Fruit fly (Drosophila melanogaster): ENCODE results near the gene PVRAP.

PVRAP gene

DNA sequence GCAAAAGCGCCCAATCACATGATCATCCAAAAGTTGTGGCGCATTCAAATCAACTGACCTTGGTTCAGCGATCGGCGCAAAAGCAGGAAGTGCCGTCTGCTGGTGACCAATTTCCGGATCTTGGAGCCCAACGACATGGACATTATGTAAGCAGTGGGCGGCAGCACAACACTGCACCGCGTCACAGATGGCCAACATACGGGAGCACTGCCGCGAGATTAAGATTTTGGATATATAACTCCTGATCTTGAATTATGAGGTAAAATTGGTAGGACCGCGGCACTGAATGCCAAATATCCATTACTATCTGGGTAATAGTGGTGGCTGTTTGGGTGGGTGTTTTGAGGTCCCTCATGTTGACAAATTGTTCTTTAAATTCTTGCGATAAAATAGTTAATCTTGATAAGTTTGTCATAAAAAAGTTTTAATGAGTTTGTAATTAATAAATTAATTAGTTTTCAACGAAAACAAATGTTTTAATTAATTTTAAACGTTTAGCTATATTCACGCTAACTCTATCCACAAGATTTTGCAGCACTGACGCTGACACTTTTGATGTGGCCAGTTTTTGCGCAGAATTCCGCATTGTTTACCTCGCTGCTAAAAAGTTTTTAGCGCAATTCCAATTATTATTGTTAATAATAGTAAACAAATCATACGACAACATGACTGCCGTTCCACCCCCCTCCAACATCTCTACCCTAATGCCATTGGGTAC lies 78.1 kb downstream of the PVRAP start, which contains the start of the genes CG13295 and CG6610 (continued):
- TF ChIP-seq CG32772 (GFP tag; IDR thresholded peaks at IDR 0.05) (0 out of 2 replicates have a peak, but pooled peaks have one; percentile 28), CG4730 (GFP tag; IDR thresholded peaks at IDR 0.05) (0 out of 2 replicates have a peak, but pooled peaks have one; percentile 28), CG7556 (GFP tag; optimal IDR thresholded peaks at IDR 0.05) (peak; percentile 28), CG2875 (GFP tag; optimal IDR thresholded peaks at IDR 0.05) (no peak), stc (GFP tag; IDR thresholded peaks at IDR 0.05) (no peak), ewg (GFP tag; optimal IDR thresholded peaks at IDR 0.05) (peak; percentile 48), D19B (GFP tag; optimal IDR thresholded peaks at IDR 0.05) (peak; percentile 41), CG2712 (tag; optimal IDR thresholded peaks at IDR 0.05) (peak; percentile 66), CG1602 (GFP tag; optimal IDR thresholded peaks at IDR 0.05) (peak; percentile 40), lmd (GFP tag; IDR thresholded peaks at IDR 0.05) (peak; percentile 58; the same call in 1 of the 2 replicates), chm (GFP tag; IDR thresholded peaks at IDR 0.05) (no peak), Bgb (GFP tag; IDR thresholded peaks at IDR 0.05; ENCODE audit: partially characterized antibody) (0 out of 2 replicates have a peak, but pooled peaks have one; percentile 31), Bteb2 (GFP tag; optimal IDR thresholded peaks at IDR 0.05) (peak; percentile 36), CG6765 (GFP tag; optimal IDR thresholded peaks at IDR 0.05) (peak; percentile 38), CG7357 (GFP tag; IDR thresholded peaks at IDR 0.05) (0 out of 3 replicates have a peak, but pooled peaks have one; percentile 29), tna (GFP tag; IDR thresholded peaks at IDR 0.05; ENCODE audit: partially characterized antibody) (no peak), CG12236 (GFP tag; optimal IDR thresholded peaks at IDR 0.05) (no peak), BtbVII (GFP tag; optimal IDR thresholded peaks at IDR 0.05) (peak; percentile 15), CG10147 (GFP tag; optimal IDR thresholded peaks at IDR 0.05) (peak; percentile 50), H2.0 (GFP tag; IDR thresholded peaks at IDR 0.05) (no peak), toy (GFP tag; IDR thresholded peaks at IDR 0.05) (no peak), CG11247 (GFP tag; IDR thresholded peaks at IDR 0.05) (0 out of 2 replicates have a peak, but pooled peaks have one; percentile 5), CG10366 (GFP tag; IDR thresholded peaks at IDR 0.05) (peak; percentile 11; the same call in 1 of the 2 replicates), CG16815 (GFP tag; optimal IDR thresholded peaks at IDR 0.05) (peak; percentile 42), HmgZ (tag; optimal IDR thresholded peaks at IDR 0.05) (peak; percentile 75), CG15269 (tag; optimal IDR thresholded peaks at IDR 0.05) (peak; percentile 69), CG11504 (tag; optimal IDR thresholded peaks at IDR 0.05) (peak; percentile 64), bab2 (GFP tag; optimal IDR thresholded peaks at IDR 0.05) (peak; percentile 27), Abd-B (GFP tag; optimal IDR thresholded peaks at IDR 0.05) (peak; percentile 50), CG13624 (GFP tag; optimal IDR thresholded peaks at IDR 0.05) (peak; percentile 35), fd102C (GFP tag; optimal IDR thresholded peaks at IDR 0.05) (no peak), croc (GFP tag; conservative IDR thresholded peaks at IDR 0.05) (peak; percentile 48; the same call in 2 of the 3 replicates), Sry-β (GFP tag; optimal IDR thresholded peaks at IDR 0.05) (peak; percentile 97), CG14014 (GFP tag; IDR thresholded peaks at IDR 0.05) (0 out of 2 replicates have a peak, but pooled peaks have one; percentile 44), CG5953 (GFP tag; IDR thresholded peaks at IDR 0.05) (no peak), sima (GFP tag; optimal IDR thresholded peaks at IDR 0.05) (no peak), cato (GFP tag; optimal IDR thresholded peaks at IDR 0.05; ENCODE audit: borderline replicate concordance) (no peak), insv (GFP tag; optimal IDR thresholded peaks at IDR 0.05) (peak in 1 of 2 experiments; percentile 25), Dfd (GFP tag; optimal IDR thresholded peaks at IDR 0.05) (no peak), Mrtf (GFP tag; IDR thresholded peaks at IDR 0.05) (peak; percentile 55; the same call in 1 of the 3 replicates), sim (GFP tag; IDR thresholded peaks at IDR 0.05) (no peak), Lhr (GFP tag; optimal IDR thresholded peaks at IDR 0.05) (peak; percentile 13), tio (GFP tag; optimal IDR thresholded peaks at IDR 0.05) (peak; percentile 19), Oli (tag; optimal IDR thresholded peaks at IDR 0.05) (peak; percentile 56), CG32767 (GFP tag; IDR thresholded peaks at IDR 0.05) (peak; percentile 38; the same call in 1 of the 2 replicates), CG31388 (GFP tag; optimal IDR thresholded peaks at IDR 0.05) (no peak), tll (GFP tag; optimal IDR thresholded peaks at IDR 0.05) (peak in 1 of 2 experiments; percentile 52), CG17829 (tag; optimal IDR thresholded peaks at IDR 0.05) (peak; percentile 38)

Data from whole organism, embryonic.